Worm (Caenorhabditis elegans): ENCODE results near the gene F54C9.7.

Gene F54C9.7

ce11 chrII:8607662-8608061 is 34.5 kb downstream of the F54C9.7 start, which contains the start of gene F28C6.10:
F28C6.10 (plus strand) TSS chrII:8607962.
- no peak for TF ChIP-seq dve-1 (tag; optimal IDR thresholded peaks at IDR 0.05; ENCODE audit: insufficient read depth)
- no peak for TF ChIP-seq dmd-9 (GFP tag; IDR thresholded peaks at IDR 0.05)

- TF ChIP-seq mxl-3 (GFP tag; optimal IDR thresholded peaks at IDR 0.05) (no peak), zfp-2 (tag; optimal IDR thresholded peaks at IDR 0.05) (no peak), lin-39 (tag; optimal IDR thresholded peaks at IDR 0.05) (no peak), nhr-111 (GFP tag; optimal IDR thresholded peaks at IDR 0.05) (no peak), daf-12 (tag; optimal IDR thresholded peaks at IDR 0.05) (no peak), R02D3.7 (tag; optimal IDR thresholded peaks at IDR 0.05) (no peak), spr-3 (GFP tag; optimal IDR thresholded peaks at IDR 0.05) (no peak), duxl-1 (tag; optimal IDR thresholded peaks at IDR 0.05; ENCODE audit: poor library complexity) (no peak), F49E8.2 (tag; optimal IDR thresholded peaks at IDR 0.05; ENCODE audit: borderline replicate concordance) (no peak), spr-1 (tag; optimal IDR thresholded peaks at IDR 0.05) (no peak), set-16 (GFP tag; IDR thresholded peaks at IDR 0.05) (no peak), nhr-237 (tag; optimal IDR thresholded peaks at IDR 0.05) (no peak)
Measured at ce11 chrII:8610085-8610484, 36.9 kb downstream of the F54C9.7 start, which contains the start of gene F28C6.9. F28C6.9 (minus strand) TSS chrII:8610185.

ce11 chrII:8610585-8610984 is 37.4 kb downstream of the F54C9.7 start:
- no peak for TF ChIP-seq aha-1 (tag)

DNA sequence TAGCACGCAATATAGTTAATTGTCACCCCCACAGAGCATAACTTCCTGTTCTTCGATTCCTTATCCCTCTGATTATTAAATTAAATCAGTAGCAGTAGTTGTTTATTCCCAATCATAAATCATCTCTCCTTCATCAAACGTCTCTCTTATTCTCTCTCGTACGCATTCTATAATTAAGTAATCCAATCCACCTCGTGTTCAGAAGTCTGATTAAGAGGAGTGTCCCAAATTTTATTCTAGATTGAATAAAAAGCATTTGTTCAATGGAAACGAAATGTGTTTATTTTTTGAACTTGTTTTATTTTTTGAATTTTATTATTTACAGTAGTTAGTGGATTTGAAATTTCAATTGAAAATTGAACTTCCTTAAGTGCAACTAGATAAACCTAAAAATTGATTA is 38.2 kb downstream of the F54C9.7 start:
- no peak for TF ChIP-seq zfp-3 (GFP tag; conservative IDR thresholded peaks at IDR 0.05)
- no peak for TF ChIP-seq nhr-77 (tag; optimal IDR thresholded peaks at IDR 0.05)
- TF ChIP-seq R02D3.7 (tag; optimal IDR thresholded peaks at IDR 0.05) = no peak
- TF ChIP-seq hlh-11 (tag; optimal IDR thresholded peaks at IDR 0.05) = no peak
- no peak for TF ChIP-seq daf-12 (tag; optimal IDR thresholded peaks at IDR 0.05)
- no peak for TF ChIP-seq tra-1 (GFP tag; IDR thresholded peaks at IDR 0.05)
- TF ChIP-seq rbr-2 (tag; optimal IDR thresholded peaks at IDR 0.05) = no peak
- TF ChIP-seq dmd-6 (GFP tag; IDR thresholded peaks at IDR 0.05) = no peak
- no peak for TF ChIP-seq F10B5.3 (tag; optimal IDR thresholded peaks at IDR 0.05)
- TF ChIP-seq pqm-1 (tag; optimal IDR thresholded peaks at IDR 0.05) = no peak
- no peak for TF ChIP-seq nhr-102 (tag; optimal IDR thresholded peaks at IDR 0.05)
- no peak for TF ChIP-seq unc-130 (GFP tag; optimal IDR thresholded peaks at IDR 0.05)
- TF ChIP-seq aha-1 (tag) = no peak
- no peak for TF ChIP-seq F49E8.2 (tag; optimal IDR thresholded peaks at IDR 0.05; ENCODE audit: borderline replicate concordance)
- no peak for TF ChIP-seq jun-1 (tag; optimal IDR thresholded peaks at IDR 0.05)

DNA sequence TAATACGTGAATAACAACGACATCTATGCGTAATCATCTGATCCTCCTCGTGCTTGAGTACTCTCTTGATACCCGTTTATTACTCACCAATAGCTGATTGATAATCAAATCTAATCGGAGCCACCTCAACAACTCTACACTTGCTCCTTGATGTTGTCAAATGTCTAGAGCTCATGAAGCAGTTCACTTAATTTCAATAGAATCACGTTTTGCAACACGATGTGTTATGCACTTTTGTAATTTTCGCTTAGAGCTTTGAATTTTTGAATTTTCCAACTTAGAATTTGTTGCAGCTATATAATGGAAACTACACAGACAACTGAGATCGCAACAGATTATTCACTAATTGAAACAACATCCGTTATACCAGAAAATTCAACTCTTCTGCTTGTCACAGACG is 39.3 kb downstream of the F54C9.7 start, which contains the start of gene T22C8.1:
T22C8.1 (plus strand) TSS at position 301 of the 400 bp plus-strand sequence.
- TF ChIP-seq ztf-11 (tag; optimal IDR thresholded peaks at IDR 0.05) = no peak

DNA sequence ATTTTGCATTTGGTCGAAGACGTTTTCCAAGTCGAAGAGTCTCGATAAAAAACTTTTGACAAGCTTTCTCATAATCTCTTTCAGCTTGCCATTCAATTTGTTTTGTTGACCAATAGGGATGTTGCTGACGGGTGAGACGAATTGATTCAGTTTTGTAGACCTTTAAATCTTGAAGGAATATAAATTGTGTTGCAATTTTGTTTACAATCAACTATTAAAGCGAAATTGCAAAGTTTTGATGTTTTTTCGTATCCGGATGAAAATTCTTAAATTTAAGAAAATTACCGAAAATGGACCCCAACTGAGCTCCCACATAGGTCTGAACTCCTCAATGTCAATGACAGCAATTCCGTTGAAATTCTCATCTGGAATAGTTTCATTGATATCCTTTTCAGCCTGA is 43.0 kb downstream of the F54C9.7 start:
- TF ChIP-seq unc-62 (GFP tag; optimal IDR thresholded peaks at IDR 0.05 in 1 of 2) (peak in 1 of 2 experiments; percentile 91), unc-62 (tag; optimal IDR thresholded peaks at IDR 0.05) (no peak), mxl-3 (GFP tag; optimal IDR thresholded peaks at IDR 0.05) (no peak)

DNA sequence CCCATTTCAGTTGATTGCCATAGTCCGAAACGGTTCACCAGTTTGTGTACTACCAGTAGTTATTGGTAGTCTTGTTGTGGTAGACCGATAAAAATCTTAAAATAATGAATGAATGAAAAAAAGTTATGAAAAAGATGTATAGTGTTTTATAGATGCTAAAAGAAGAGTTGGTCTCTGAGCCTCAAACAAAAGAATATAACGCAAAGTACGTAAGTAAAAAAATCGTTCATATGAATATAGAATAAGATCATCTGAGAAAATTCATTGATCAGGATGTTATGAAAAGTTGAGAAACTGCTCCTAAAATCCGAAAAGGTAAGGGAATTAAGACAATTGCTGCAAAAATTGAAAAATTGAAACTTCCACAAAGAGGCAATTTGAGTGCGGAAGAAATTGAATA is 44.4 kb downstream of the F54C9.7 start, which contains the start of gene chhy-1:
chhy-1 (minus strand) TSS at position 101 of the 400 bp plus-strand sequence.
- TF ChIP-seq nhr-48 (tag; optimal IDR thresholded peaks at IDR 0.05) (no peak), hif-1 (tag; optimal IDR thresholded peaks at IDR 0.05) (no peak), zfp-2 (tag; optimal IDR thresholded peaks at IDR 0.05) (no peak), zag-1 (tag; optimal IDR thresholded peaks at IDR 0.05) (no peak), ces-1 (GFP tag; optimal IDR thresholded peaks at IDR 0.05) (no peak), lir-3 (tag; optimal IDR thresholded peaks at IDR 0.05) (no peak), nhr-111 (GFP tag; optimal IDR thresholded peaks at IDR 0.05) (no peak), skn-1 (tag; optimal IDR thresholded peaks at IDR 0.05) (no peak), ztf-11 (tag; optimal IDR thresholded peaks at IDR 0.05) (no peak), daf-16 (GFP tag; optimal IDR thresholded peaks at IDR 0.05) (no peak), daf-16 (tag; optimal IDR thresholded peaks at IDR 0.05) (no peak), ZK546.5 (tag; optimal IDR thresholded peaks at IDR 0.05) (no peak), F26F4.8 (GFP tag; conservative IDR thresholded peaks at IDR 0.05) (no peak), nhr-10 (tag; optimal IDR thresholded peaks at IDR 0.05) (no peak), snpc-1.2 (GFP tag; IDR thresholded peaks at IDR 0.05) (no peak), fkh-10 (GFP tag; optimal IDR thresholded peaks at IDR 0.05) (no peak), R02D3.7 (tag; optimal IDR thresholded peaks at IDR 0.05) (no peak)
